Fruit fly (Drosophila melanogaster): ENCODE data around the gene Srp14.

DNA sequence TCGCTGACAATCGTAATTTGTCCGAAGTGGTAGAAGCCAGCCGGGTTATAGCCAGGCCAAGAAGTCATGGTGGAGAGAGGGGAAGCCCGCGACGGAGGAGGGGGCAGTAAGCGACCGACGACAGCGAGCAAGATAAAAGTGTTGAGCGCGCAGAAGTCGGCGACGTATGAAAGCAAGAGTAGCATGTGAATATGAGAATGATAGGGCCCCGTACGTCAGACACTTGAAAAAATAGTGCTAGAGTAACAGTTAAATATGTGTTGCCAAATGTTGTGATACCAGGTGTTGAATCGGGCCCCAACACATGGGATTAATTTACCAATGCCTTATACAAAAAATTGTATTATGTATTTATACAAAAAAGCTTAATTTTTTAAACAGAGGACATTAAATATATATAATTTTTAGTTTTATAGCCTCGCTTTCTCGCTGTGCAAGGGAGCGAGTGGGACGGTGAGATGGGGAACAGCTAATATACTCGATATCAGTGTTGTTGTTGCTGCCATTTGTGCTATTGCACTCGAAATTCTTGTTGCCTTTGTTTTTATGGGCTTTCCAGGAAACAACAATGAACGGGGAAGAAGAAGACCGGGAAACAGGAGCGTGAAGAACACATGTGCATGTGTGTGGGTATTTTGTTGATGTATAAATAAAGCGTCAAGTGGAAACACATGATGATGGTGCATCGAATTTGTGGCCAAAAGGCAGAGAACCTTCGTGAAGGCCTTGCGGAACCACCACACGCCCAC lies 29.9 kb upstream of the Srp14 start:
- TF ChIP-seq pan (optimal IDR thresholded peaks at IDR 0.05) (no peak), CG8478 (optimal IDR thresholded peaks at IDR 0.05) (no peak), psq (optimal IDR thresholded peaks at IDR 0.05) (no peak), usp (GFP tag; optimal IDR thresholded peaks at IDR 0.05) (no peak), Dll (optimal IDR thresholded peaks at IDR 0.05) (no peak), EcR (GFP tag; optimal IDR thresholded peaks at IDR 0.05) (no peak)
